Worm (Caenorhabditis elegans): Measurements from ENCODE around the gene Y48B6A.1.

ce11 chrII:14138849-14139419, 15.2 kb downstream of the Y48B6A.1 start:
- TF ChIP-seq ets-4 (tag; optimal IDR thresholded peaks at IDR 0.05) (no peak), mec-3 (tag; optimal IDR thresholded peaks at IDR 0.05; ENCODE audit: borderline replicate concordance) (no peak), madf-2 (tag; optimal IDR thresholded peaks at IDR 0.05) (no peak), dve-1 (tag; optimal IDR thresholded peaks at IDR 0.05) (no peak)

Data from whole organism, late embryonic.